Worm (Caenorhabditis elegans): Measurements from ENCODE around the gene C09B9.4.

The C09B9.4 gene

DNA sequence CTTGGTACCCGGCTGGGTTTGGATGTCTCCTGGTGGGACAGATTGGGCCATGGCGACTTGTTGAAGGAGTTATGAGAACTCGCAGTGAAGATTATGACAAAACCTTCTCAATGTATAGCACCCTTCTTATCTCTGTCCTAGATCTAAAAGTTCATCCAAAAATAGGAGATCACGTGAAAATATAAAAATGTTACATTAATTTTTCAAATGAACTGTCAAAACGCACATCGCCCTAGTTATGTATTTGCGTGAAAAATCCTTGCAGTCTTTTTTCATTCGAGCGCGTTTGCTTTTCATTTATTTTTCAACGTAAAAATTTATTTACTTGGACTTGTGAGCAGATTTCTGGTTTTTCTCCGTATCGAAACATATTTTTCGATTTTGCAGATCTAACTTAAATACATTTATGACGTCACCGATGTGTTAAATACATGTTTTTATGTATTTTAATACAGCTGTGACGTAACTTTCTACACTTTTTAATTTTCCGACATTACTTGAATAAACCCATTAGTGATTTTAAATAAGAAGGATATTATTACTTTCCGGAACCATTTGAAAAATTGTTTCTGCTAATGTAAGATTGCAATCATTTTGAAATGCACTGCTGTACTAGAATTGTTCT lies 22.9 kb upstream of the C09B9.4 start, which contains the start of gene msp-55:
Gene msp-55 (minus strand): TSS at position 51 of the 625 bp plus-strand sequence.
- TF ChIP-seq alr-1 (tag; optimal IDR thresholded peaks at IDR 0.05) (no peak), lin-39 (tag; optimal IDR thresholded peaks at IDR 0.05) (no peak), blmp-1 (tag; optimal IDR thresholded peaks at IDR 0.05; ENCODE audit: insufficient read depth) (no peak), nhr-25 (tag; optimal IDR thresholded peaks at IDR 0.05) (no peak), ztf-11 (tag; optimal IDR thresholded peaks at IDR 0.05) (no peak), fos-1 (tag; optimal IDR thresholded peaks at IDR 0.05) (no peak), sem-4 (tag; optimal IDR thresholded peaks at IDR 0.05) (no peak), nhr-237 (tag; optimal IDR thresholded peaks at IDR 0.05) (no peak), lin-11 (tag; optimal IDR thresholded peaks at IDR 0.05) (no peak), ceh-82 (tag; optimal IDR thresholded peaks at IDR 0.05) (no peak), dmd-4 (tag; optimal IDR thresholded peaks at IDR 0.05) (no peak), lsy-2 (tag; optimal IDR thresholded peaks at IDR 0.05) (no peak), unc-39 (tag; optimal IDR thresholded peaks at IDR 0.05) (no peak), mdl-1 (tag; optimal IDR thresholded peaks at IDR 0.05) (no peak), ama-1 (optimal IDR thresholded peaks at IDR 0.05) (no peak)

DNA sequence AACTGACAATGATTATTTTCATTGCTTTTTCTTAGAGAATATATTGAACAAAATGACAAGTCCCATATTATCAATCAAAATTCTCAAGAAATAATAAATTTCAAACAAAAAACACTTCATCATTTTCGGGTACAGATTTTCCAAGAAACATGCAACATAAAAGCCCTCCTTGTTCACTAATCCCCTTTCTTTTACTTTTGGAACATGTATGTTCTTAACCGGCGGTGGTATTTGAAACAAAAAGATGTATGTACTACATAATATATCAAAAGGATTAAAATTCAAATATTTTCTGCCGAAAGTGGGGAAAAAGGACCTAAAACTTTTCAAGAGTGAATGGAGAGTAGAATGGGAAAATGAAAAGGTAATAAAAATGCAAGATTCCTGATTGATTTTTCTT lies 21.1 kb upstream of the C09B9.4 start:
- TF ChIP-seq unc-55 (GFP tag; optimal IDR thresholded peaks at IDR 0.05) (peak; percentile 78), nhr-21 (tag; optimal IDR thresholded peaks at IDR 0.05) (no peak), mab-5 (tag; optimal IDR thresholded peaks at IDR 0.05) (peak; percentile 83)

DNA sequence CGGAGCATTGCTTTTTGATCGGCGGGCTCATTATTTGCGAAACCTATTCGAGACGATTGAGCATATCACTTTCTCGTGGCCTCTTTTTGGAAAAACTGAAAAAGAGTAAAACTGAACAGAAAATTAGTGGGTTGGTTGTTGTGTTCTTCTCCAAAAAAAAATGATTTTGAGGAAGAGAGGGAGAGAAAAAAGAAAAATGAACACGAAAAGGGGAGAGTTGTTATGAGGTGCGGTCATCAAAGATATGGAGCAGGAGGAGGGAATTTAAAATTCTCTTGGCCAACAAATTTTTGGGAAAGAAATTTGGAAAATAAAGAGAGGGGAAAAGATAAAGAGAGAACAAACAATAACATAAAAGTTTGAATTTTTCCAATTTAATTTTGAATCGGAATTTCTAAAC lies 12.2 kb upstream of the C09B9.4 start, which contains the start of gene hot-9:
Gene hot-9 (minus strand): TSS at position 101 of the 400 bp plus-strand sequence.
- TF ChIP-seq nhr-6 (tag; optimal IDR thresholded peaks at IDR 0.05) = no peak
- TF ChIP-seq nhr-21 (tag; optimal IDR thresholded peaks at IDR 0.05) = no peak
- TF ChIP-seq lsy-2 (tag; optimal IDR thresholded peaks at IDR 0.05) = no peak

DNA sequence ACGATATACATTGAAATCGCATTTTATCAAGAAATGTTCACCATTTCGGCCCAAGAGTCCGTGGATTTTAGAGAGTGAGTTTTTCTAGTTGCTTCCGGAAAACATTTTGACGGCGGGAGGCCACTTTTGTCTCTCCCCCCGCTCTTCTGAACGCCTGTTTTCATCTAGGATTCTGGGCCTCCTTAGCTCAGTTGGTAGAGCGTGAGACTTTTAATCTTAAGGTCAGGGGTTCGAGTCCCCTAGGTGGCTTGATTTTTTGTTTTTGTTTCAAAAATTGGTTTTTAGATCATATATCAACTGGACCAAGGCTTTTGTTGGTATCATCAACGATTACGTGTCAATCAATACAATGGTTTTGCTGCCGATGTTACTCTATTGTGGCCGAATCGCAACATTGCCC lies 5.6 kb upstream of the C09B9.4 start:
- TF ChIP-seq egl-27 (tag; optimal IDR thresholded peaks at IDR 0.05) (peak; percentile 17), gmeb-1 (tag; optimal IDR thresholded peaks at IDR 0.05) (peak; percentile 2), unc-55 (GFP tag; optimal IDR thresholded peaks at IDR 0.05) (peak; percentile 36), C34F6.9 (tag; optimal IDR thresholded peaks at IDR 0.05) (no peak), blmp-1 (tag; optimal IDR thresholded peaks at IDR 0.05; ENCODE audit: insufficient read depth) (no peak), ceh-16 (tag; optimal IDR thresholded peaks at IDR 0.05) (no peak)

DNA sequence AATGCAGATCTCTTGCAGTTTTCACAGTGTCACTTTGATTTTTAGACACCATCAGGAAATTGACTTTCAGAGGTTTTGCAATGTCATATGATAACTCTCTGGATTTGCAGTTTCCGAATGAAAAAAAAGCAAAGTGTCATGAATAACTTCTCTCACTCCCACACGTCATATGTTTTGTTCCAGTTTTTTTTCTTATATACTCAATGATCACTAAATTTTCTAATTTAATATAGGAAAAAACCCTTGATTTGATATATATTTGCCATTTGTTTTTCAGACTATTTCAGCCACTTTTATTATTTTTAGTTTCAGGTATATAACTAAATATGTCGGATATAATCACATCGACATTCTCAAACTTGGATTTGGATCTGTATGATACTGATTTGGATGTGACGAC lies 4.3 kb upstream of the C09B9.4 start, which contains the start of gene C09B9.1:
Gene C09B9.1 (plus strand): TSS at position 301 of the 400 bp plus-strand sequence.
- no peak for TF ChIP-seq unc-55 (GFP tag; optimal IDR thresholded peaks at IDR 0.05)
- TF ChIP-seq nhr-77 (tag; optimal IDR thresholded peaks at IDR 0.05) = no peak
- TF ChIP-seq aly-2 (tag; optimal IDR thresholded peaks at IDR 0.05) = no peak
- no peak for TF ChIP-seq egl-27 (tag; optimal IDR thresholded peaks at IDR 0.05)
- no peak for TF ChIP-seq nhr-21 (tag; optimal IDR thresholded peaks at IDR 0.05)

DNA sequence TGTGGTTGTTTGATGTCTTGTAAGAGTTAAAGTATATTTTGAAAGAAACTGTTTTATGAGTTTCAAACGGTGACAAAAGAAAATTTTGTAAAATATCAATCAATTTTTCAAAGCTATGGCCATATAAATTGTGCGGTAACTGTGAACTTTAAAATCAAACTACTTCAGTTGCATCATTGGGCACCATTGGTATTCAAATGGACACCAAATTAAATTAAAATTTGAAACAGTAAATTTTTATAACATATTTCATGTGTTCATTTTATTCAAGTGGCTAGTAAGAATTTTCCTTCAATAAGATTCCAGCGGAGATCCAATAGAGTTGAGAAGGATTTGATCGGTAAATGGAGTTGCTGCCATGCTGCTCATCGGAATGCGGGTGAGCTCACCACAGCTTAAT lies 1.8 kb downstream of the C09B9.4 start:
- no peak for TF ChIP-seq sma-9 (GFP tag; optimal IDR thresholded peaks at IDR 0.05)
- no peak for TF ChIP-seq sma-9 (tag; optimal IDR thresholded peaks at IDR 0.05)
- no peak for TF ChIP-seq mbf-1 (tag; optimal IDR thresholded peaks at IDR 0.05)
- TF ChIP-seq ama-1 (optimal IDR thresholded peaks at IDR 0.05) = no peak
- TF ChIP-seq R02D3.7 (tag; optimal IDR thresholded peaks at IDR 0.05) = no peak
- no peak for TF ChIP-seq alr-1 (tag; optimal IDR thresholded peaks at IDR 0.05)
- TF ChIP-seq blmp-1 (tag; optimal IDR thresholded peaks at IDR 0.05; ENCODE audit: insufficient read depth) = no peak
- TF ChIP-seq ceh-16 (tag; optimal IDR thresholded peaks at IDR 0.05) = no peak
- no peak for TF ChIP-seq egl-27 (tag; optimal IDR thresholded peaks at IDR 0.05)
- TF ChIP-seq crh-2 (tag; optimal IDR thresholded peaks at IDR 0.05) = no peak
- no peak for TF ChIP-seq aly-2 (tag; optimal IDR thresholded peaks at IDR 0.05)
- TF ChIP-seq sma-3 (GFP tag; optimal IDR thresholded peaks at IDR 0.05) = no peak

Measured in whole organism, L2 larva.